Worm (Caenorhabditis elegans) whole organism, L1 larva: ENCODE results near the gene acs-12.

Source experiments
- ama-1 ChIP-seq: fragments of 150-350 bp; optimal IDR thresholded peaks from 2 replicates; lab custom pipeline; 2014
- blmp-1 ChIP-seq: fragments of 150-350 bp; optimal IDR thresholded peaks from 2 replicates; lab custom pipeline; 2014; ENCODE audit warnings: missing biosample characterization, missing genetic modification characterization
- ceh-88 ChIP-seq: fragments of 200-800 bp; sonication (Bioruptor generic); IDR thresholded peaks from 2 replicates; pipeline ENCODE4 v1.3.6; 2022; ENCODE audit warnings: missing genetic modification characterization, missing compliant biosample characterization
- ces-1 ChIP-seq: fragments of 150-350 bp; optimal IDR thresholded peaks from 2 replicates; lab custom pipeline; 2014; ENCODE audit warnings: missing biosample characterization, missing genetic modification reagents, missing genetic modification characterization
- efl-1 ChIP-seq, 4 experiments: fragments of 150-350 bp; optimal IDR thresholded peaks in 3 of 4; peaks in 1 of 4; 1 replicate in 1 of 4; 2 replicates in 3 of 4; lab custom pipeline; 2014; ENCODE audit warnings: missing biosample characterization in 2 of 4, missing genetic modification characterization in 2 of 4, missing genetic modification reagents in 2 of 4
- efl-3 ChIP-seq: fragments of 200-800 bp; sonication (Bioruptor generic); optimal IDR thresholded peaks from 2 replicates; lab custom pipeline; 2018; ENCODE audit warnings: mild to moderate bottlenecking, missing genetic modification characterization, missing compliant biosample characterization
- egl-13 ChIP-seq: sonication (generic microtip); optimal IDR thresholded peaks from 2 replicates; lab custom pipeline; 2016; ENCODE audit warnings: missing genotype, missing genetic modification reagents, missing genetic modification characterization, missing compliant biosample characterization
- elt-2 ChIP-seq: sonication (generic microtip); optimal IDR thresholded peaks from 2 replicates; lab custom pipeline; 2016; ENCODE audit warnings: missing genetic modification characterization, mild to moderate bottlenecking, inconsistent platforms, missing compliant biosample characterization, missing genetic modification reagents
- elt-3 ChIP-seq, 6 experiments: fragments of 150-350 bp in 1 of 6; sonication (generic microtip); optimal IDR thresholded peaks; 2 replicates each; lab custom pipeline; 2017 to 2018; ENCODE audit warnings: missing biosample characterization in 6 of 6, missing genetic modification characterization in 6 of 6, inconsistent platforms in 1 of 6
- ets-5 ChIP-seq: fragments of 200-800 bp; sonication (Bioruptor generic); IDR thresholded peaks from 2 replicates; pipeline ENCODE4 v1.3.6; 2022; ENCODE audit warnings: missing genetic modification characterization, missing compliant biosample characterization
- grh-1 ChIP-seq: fragments of 200-800 bp; sonication (Bioruptor generic); IDR thresholded peaks from 2 replicates; pipeline ENCODE4 v1.3.6; 2022; ENCODE audit warnings: missing genetic modification reagents, missing genetic modification characterization, missing compliant biosample characterization
- hpl-2 ChIP-seq: fragments of 150-350 bp; optimal IDR thresholded peaks from 2 replicates; lab custom pipeline; 2014; ENCODE audit warnings: missing biosample characterization, missing genetic modification reagents, missing genetic modification characterization
- jun-1 ChIP-seq: fragments of 150-350 bp; optimal IDR thresholded peaks from 2 replicates; lab custom pipeline; 2014; ENCODE audit warnings: missing biosample characterization, missing genetic modification reagents, missing genetic modification characterization
- mdl-1 ChIP-seq, 2 experiments: fragments of 150-350 bp; optimal IDR thresholded peaks; 2 replicates each; lab custom pipeline; 2014 to 2017; ENCODE audit warnings: missing biosample characterization in 2 of 2, missing genetic modification characterization in 2 of 2, inconsistent platforms in 1 of 2
- nhr-237 ChIP-seq: fragments of 150-350 bp; optimal IDR thresholded peaks from 2 replicates; lab custom pipeline; 2014; ENCODE audit warnings: missing biosample characterization, missing genetic modification characterization
- nhr-90 ChIP-seq: sonication (generic microtip); optimal IDR thresholded peaks from 2 replicates; lab custom pipeline; 2016; ENCODE audit warnings: mild to moderate bottlenecking, missing genetic modification characterization, missing compliant biosample characterization; ENCODE audit not compliant: poor library complexity
- pag-3 ChIP-seq: sonication (generic microtip); optimal IDR thresholded peaks from 2 replicates; lab custom pipeline; 2017; ENCODE audit warnings: missing genetic modification characterization, mild to moderate bottlenecking, missing compliant biosample characterization, antibody characterized with exemption, borderline replicate concordance; ENCODE audit not compliant: insufficient read depth
- pax-3 ChIP-seq: fragments of 200-800 bp; sonication (Bioruptor generic); optimal IDR thresholded peaks from 2 replicates; lab custom pipeline; 2018; ENCODE audit warnings: mild to moderate bottlenecking, missing genetic modification characterization, moderate library complexity, missing compliant biosample characterization
- pqm-1 ChIP-seq: sonication (generic microtip); optimal IDR thresholded peaks from 3 replicates; lab custom pipeline; 2017; ENCODE audit warnings: missing biosample characterization, missing genetic modification characterization
- rnt-1 ChIP-seq: sonication (generic microtip); optimal IDR thresholded peaks from 2 replicates; lab custom pipeline; 2016; ENCODE audit warnings: mild to moderate bottlenecking, missing genetic modification characterization, moderate library complexity, missing compliant biosample characterization
- snpc-4 ChIP-seq: fragments of 150-350 bp; optimal IDR thresholded peaks from 2 replicates; lab custom pipeline; 2014; ENCODE audit warnings: missing biosample characterization, missing genetic modification characterization
- snu-23 ChIP-seq: sonication (generic microtip); optimal IDR thresholded peaks from 2 replicates; lab custom pipeline; 2016; ENCODE audit warnings: missing genetic modification characterization, missing compliant biosample characterization
- sptf-1 ChIP-seq: fragments of 150-350 bp; optimal IDR thresholded peaks from 2 replicates; lab custom pipeline; 2014; ENCODE audit warnings: missing biosample characterization, missing genetic modification characterization
- swsn-7 ChIP-seq: sonication (generic microtip); optimal IDR thresholded peaks from 2 replicates; lab custom pipeline; 2016; ENCODE audit warnings: missing genetic modification characterization, missing compliant biosample characterization
- tbx-2 ChIP-seq: sonication (generic microtip); optimal IDR thresholded peaks from 2 replicates; lab custom pipeline; 2016; ENCODE audit warnings: missing genetic modification characterization, missing compliant biosample characterization
- tlp-1 ChIP-seq: fragments of 150-350 bp; optimal IDR thresholded peaks from 2 replicates; lab custom pipeline; 2014; ENCODE audit warnings: missing biosample characterization, missing genetic modification characterization
- unc-86 ChIP-seq: sonication (generic microtip); optimal IDR thresholded peaks from 2 replicates; lab custom pipeline; 2016; ENCODE audit warnings: missing genetic modification characterization, missing compliant biosample characterization
- zag-1 ChIP-seq: fragments of 150-350 bp; optimal IDR thresholded peaks from 2 replicates; lab custom pipeline; 2014; ENCODE audit warnings: missing biosample characterization, missing genetic modification characterization

acs-12 gene

ce11 chrV:20904094-20904268, at the start of gene acs-12:
TSS of gene acs-12 (plus strand) at chrV:20904169.
- TF ChIP-seq ama-1 (lab: Kevin White, UChicago) (no peak), swsn-7 (tag; lab: Kevin White, UChicago) (no peak)

DNA sequence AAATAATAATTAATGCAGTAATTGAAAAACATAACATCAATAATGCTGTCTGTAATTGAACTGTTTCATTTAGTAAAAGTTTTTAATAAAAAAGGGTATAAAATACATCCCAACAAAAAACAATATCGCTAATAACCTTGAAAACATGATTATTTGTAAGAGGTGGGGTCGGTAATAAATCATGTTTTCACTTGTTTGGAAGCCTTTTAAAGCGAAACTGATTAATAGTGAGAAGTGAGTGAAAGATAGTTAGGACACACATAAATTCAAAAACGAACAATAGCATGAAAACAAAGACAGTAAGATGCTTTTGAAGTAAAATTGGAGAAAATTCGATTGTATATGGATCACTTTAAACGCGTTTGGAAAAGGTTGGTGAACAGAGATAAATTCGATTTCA, 42.9 kb upstream of the acs-12 start, which contains the start of gene try-4:
Gene try-4 (minus strand): TSS at position 74 of the 400 bp plus-strand sequence.
- TF ChIP-seq efl-1 (optimal IDR thresholded peaks at IDR 0.05; lab: Kevin White, UChicago) (no peak), efl-1 (GFP tag; optimal IDR thresholded peaks at IDR 0.05 in 1 of 2; lab: Kevin White, UChicago) (no peak), blmp-1 (peak; percentile 71)

DNA sequence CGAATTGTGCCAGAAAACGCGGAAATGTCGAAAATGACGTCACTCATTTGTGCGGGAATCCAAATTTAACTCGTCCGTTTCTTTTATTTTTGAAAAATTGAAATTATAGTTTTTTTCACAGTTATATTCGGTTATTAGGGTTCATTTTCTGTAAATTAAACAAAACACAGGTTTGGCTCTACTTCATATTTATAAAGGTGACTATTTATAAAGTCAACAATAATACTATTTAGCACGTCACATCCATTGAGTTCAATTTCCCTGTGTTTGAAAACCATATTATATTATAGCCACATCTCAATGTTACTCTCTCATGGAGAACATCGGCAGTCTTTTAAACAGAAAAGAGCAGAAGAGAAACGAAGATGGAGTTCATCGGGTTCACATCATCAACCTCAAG, 41.3 kb upstream of the acs-12 start, which contains the start of gene twk-35:
Gene twk-35 (plus strand): TSS at position 301 of the 400 bp plus-strand sequence.
- TF ChIP-seq ceh-88 (no peak), rnt-1 (tag; lab: Kevin White, UChicago) (no peak), mdl-1 (tag; optimal IDR thresholded peaks at IDR 0.05; lab: Kevin White, UChicago) (no peak), zag-1 (tag; lab: Kevin White, UChicago) (no peak), nhr-90 (tag; lab: Kevin White, UChicago) (no peak)

DNA sequence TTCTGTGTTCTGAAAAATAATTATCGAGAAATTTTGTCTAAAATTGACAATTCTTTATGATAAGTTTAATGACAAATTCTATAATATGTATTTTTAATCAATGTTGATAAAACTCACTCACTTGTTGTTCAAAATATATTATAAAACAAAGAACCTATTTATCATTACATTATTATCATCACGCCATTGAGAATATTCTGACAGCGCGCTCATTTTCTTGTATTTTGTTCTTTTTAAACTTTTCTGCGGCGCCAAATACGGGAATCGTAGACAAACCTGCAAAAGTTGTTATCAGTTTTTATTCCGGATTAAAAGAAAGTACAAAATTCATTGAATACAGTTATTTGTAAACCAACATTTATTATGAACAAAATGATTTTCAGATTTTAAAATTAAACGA, 37.6 kb upstream of the acs-12 start:
- TF ChIP-seq elt-2 (tag; lab: Kevin White, UChicago) (peak; percentile 67), snpc-4 (no peak), efl-3 (GFP tag; lab: Kevin White, UChicago) (no peak), swsn-7 (tag; lab: Kevin White, UChicago) (no peak), pax-3 (tag; lab: Kevin White, UChicago) (no peak), pqm-1 (no peak), ets-5 (GFP tag; lab: Robert Waterston, UW) (no peak), efl-1 (optimal IDR thresholded peaks at IDR 0.05; lab: Kevin White, UChicago) (no peak), efl-1 (GFP tag; optimal IDR thresholded peaks at IDR 0.05 in 1 of 2; lab: Kevin White, UChicago) (no peak), elt-3 (tag; optimal IDR thresholded peaks at IDR 0.05; lab: Kevin White, UChicago) (no peak), nhr-90 (tag; lab: Kevin White, UChicago) (peak; percentile 7), tlp-1 (tag; lab: Kevin White, UChicago) (no peak)
- TF ChIP-seq, all 84 proteins: peak for 2

DNA sequence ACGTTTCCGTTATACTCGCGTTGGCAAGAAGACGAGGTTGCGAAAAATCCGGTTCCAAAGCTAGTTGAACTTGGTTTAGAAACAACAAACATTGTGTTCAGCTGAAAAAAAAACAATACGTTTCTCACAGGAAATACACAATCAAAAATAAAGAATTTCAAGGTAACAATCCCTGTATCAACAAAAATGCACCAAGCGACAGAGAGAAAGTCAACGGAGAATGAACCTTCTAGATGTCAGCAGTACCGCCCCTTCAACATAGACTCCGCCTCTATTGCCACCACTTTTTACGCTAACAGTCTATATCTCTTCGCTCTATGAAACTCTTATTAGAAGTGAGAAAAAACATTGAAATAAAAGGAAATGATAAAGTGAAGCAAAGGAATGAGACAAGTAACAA, 35.6 kb upstream of the acs-12 start, which contains the start of gene F31D4.8:
Gene F31D4.8 (minus strand): TSS at position 101 of the 400 bp plus-strand sequence.
- TF ChIP-seq efl-1 (optimal IDR thresholded peaks at IDR 0.05; lab: Kevin White, UChicago) (no peak), efl-1 (GFP tag; optimal IDR thresholded peaks at IDR 0.05 in 1 of 2; lab: Kevin White, UChicago) (peak in 1 of 2 experiments; percentile 58), sptf-1 (tag; lab: Kevin White, UChicago) (no peak)

- no peak for TF ChIP-seq jun-1 (tag; lab: Kevin White, UChicago)
- TF ChIP-seq pag-3 (tag; lab: Kevin White, UChicago) = no peak
- no peak for TF ChIP-seq unc-86 (tag; lab: Kevin White, UChicago)
- no peak for TF ChIP-seq efl-1 (optimal IDR thresholded peaks at IDR 0.05; lab: Kevin White, UChicago)
- no peak for TF ChIP-seq efl-1 (GFP tag; optimal IDR thresholded peaks at IDR 0.05 in 1 of 2; lab: Kevin White, UChicago)
- TF ChIP-seq hpl-2 (GFP tag; lab: Kevin White, UChicago) = no peak
- TF ChIP-seq snu-23 (GFP tag; lab: Kevin White, UChicago) = no peak
- TF ChIP-seq ces-1 (GFP tag; lab: Kevin White, UChicago) = no peak
- no peak for TF ChIP-seq ama-1 (lab: Kevin White, UChicago)
- no peak for TF ChIP-seq ets-5 (GFP tag; lab: Robert Waterston, UW)
- TF ChIP-seq nhr-237 (tag; lab: Kevin White, UChicago) = no peak
- TF ChIP-seq tbx-2 (tag; lab: Kevin White, UChicago) = no peak
These were observed 33.3 kb upstream of the acs-12 start for ce11 chrV:20870633-20871032.

DNA sequence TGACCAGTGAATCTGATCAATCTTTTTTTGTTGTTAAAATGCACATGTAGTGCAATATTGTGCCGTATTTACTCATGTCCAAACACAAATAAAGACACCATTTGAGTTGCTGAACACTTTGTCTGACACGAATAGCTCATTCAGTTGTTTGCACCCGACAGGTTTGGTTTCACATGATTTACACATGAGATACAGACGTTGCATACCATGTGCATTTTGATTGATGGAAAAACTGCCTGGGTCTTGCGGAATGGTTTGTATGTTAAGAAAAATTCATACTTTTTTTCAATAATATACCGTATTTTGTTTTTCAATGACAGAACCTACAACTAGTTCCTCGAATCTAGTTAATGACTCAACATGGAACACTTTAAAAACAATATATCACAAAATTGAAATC, 32.8 kb upstream of the acs-12 start:
- no peak for TF ChIP-seq egl-13 (tag; lab: Kevin White, UChicago)
- no peak for TF ChIP-seq grh-1 (GFP tag; lab: Robert Waterston, UW)
